Worm (Caenorhabditis elegans) whole organism, L3 larva: ENCODE results near the gene srg-8.

Experiments used
- ama-1 ChIP-seq: fragments of 150-350 bp; optimal IDR thresholded peaks from 2 replicates; lab custom pipeline; 2018
- elt-2 ChIP-seq: sonication (generic microtip); optimal IDR thresholded peaks from 2 replicates; lab custom pipeline; 2016; ENCODE audit warnings: missing genetic modification reagents, mild to moderate bottlenecking, missing genetic modification characterization, missing compliant biosample characterization
- nhr-11 ChIP-seq: fragments of 150-350 bp; optimal IDR thresholded peaks from 2 replicates; lab custom pipeline; 2014; ENCODE audit warnings: missing biosample characterization, missing genetic modification characterization
- pqm-1 ChIP-seq: fragments of 150-350 bp; optimal IDR thresholded peaks from 2 replicates; lab custom pipeline; 2017; ENCODE audit warnings: missing biosample characterization, missing genetic modification characterization, inconsistent platforms

DNA sequence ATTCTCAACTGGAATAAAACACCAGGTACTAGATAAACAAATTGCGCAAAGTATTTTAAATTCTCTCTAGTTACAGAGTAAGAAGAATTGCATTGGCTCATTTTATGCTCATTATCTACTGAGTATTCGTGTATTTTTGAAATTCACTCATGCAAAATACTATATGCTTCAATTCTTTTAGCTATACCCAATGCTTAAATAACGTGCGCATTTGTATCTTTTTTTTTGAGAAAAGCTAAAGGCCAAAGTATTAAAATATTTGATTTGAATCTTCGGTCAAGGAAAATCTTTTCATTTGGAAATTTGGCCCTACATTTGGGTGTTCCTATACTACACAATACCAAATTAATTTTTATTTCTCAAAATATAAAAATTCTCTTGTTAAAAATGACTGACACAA lies 7.3 kb upstream of the srg-8 start, which contains the start of gene srg-4:
- no peak for TF ChIP-seq ama-1 (lab: Kevin White, UChicago)
- TF ChIP-seq elt-2 (tag; lab: Kevin White, UChicago): no peak
- no peak for TF ChIP-seq pqm-1 (tag; lab: Kevin White, UChicago)
- TF ChIP-seq nhr-11: no peak
